Worm (Caenorhabditis elegans): ENCODE data around the gene R07E3.6.

The R07E3.6 gene

DNA sequence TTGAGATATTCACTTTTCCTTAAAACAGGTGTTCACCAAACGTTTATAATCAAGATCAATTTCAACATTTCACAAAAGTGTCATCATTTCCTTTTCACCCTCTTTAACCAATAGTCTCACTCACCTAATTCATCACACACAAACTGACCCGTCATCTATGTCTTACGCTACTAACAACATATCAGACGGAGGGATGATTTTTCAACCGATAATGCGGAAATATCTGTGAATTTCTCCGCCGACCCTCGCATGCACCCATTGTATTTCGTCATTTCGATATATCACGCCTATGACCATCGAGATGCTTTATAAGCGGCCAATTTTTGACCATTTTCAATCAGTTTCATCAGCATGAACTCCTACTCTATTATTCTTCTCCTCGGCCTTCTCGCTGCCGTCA lies 13.3 kb upstream of the R07E3.6 start, which contains the start of gene fipr-21:
TSS of gene fipr-21 (plus strand) at position 352 of the 400 bp plus-strand sequence.
- TF ChIP-seq mep-1 (tag; optimal IDR thresholded peaks at IDR 0.05) (no peak), unc-39 (tag; optimal IDR thresholded peaks at IDR 0.05) (no peak), bed-3 (GFP tag; optimal IDR thresholded peaks at IDR 0.05) (no peak), elt-1 (tag; optimal IDR thresholded peaks at IDR 0.05; ENCODE audit: borderline replicate concordance, insufficient read depth) (peak; percentile 57), unc-62 (GFP tag; optimal IDR thresholded peaks at IDR 0.05) (peak; percentile 8), snpc-4 (tag; optimal IDR thresholded peaks at IDR 0.05) (no peak), nhr-237 (tag; optimal IDR thresholded peaks at IDR 0.05) (no peak)

- TF ChIP-seq lin-13 (tag; optimal IDR thresholded peaks at IDR 0.05) (no peak), blmp-1 (tag; optimal IDR thresholded peaks at IDR 0.05) (no peak), sem-2 (GFP tag; optimal IDR thresholded peaks at IDR 0.05) (no peak), elt-1 (tag; optimal IDR thresholded peaks at IDR 0.05; ENCODE audit: borderline replicate concordance, insufficient read depth) (no peak), cnd-1 (tag; optimal IDR thresholded peaks at IDR 0.05) (no peak)
Measured at ce11 chrX:10306289-10306688, 11.2 kb upstream of the R07E3.6 start, which contains the start of gene cnc-8. TSS of gene cnc-8 (plus strand) at chrX:10306595.

- TF ChIP-seq ces-1 (GFP tag; optimal IDR thresholded peaks at IDR 0.05), result no peak
- no peak for TF ChIP-seq elt-3 (tag; optimal IDR thresholded peaks at IDR 0.05)
- no peak for TF ChIP-seq M03D4.4 (tag; optimal IDR thresholded peaks at IDR 0.05)
- TF ChIP-seq bed-3 (GFP tag; optimal IDR thresholded peaks at IDR 0.05), result no peak
- TF ChIP-seq cnd-1 (tag; optimal IDR thresholded peaks at IDR 0.05), result no peak
- TF ChIP-seq blmp-1 (tag; optimal IDR thresholded peaks at IDR 0.05), result no peak
- TF ChIP-seq sptf-1 (tag; optimal IDR thresholded peaks at IDR 0.05), result no peak
- no peak for TF ChIP-seq flh-1 (GFP tag; optimal IDR thresholded peaks at IDR 0.05)
- no peak for TF ChIP-seq ceh-43 (GFP tag; optimal IDR thresholded peaks at IDR 0.05)
Measured at ce11 chrX:10306923-10307322, 10.6 kb upstream of the R07E3.6 start.

ce11 chrX:10307495-10307894 lies 10.0 kb upstream of the R07E3.6 start, which contains the start of gene F41E7.7:
TSS of gene F41E7.7 (plus strand) at chrX:10307795.
- TF ChIP-seq M03D4.4 (tag; optimal IDR thresholded peaks at IDR 0.05) (no peak), zip-8 (tag; optimal IDR thresholded peaks at IDR 0.05) (no peak), nhr-12 (tag; optimal IDR thresholded peaks at IDR 0.05) (no peak), blmp-1 (tag; optimal IDR thresholded peaks at IDR 0.05) (no peak), elt-3 (tag; optimal IDR thresholded peaks at IDR 0.05) (no peak)

DNA sequence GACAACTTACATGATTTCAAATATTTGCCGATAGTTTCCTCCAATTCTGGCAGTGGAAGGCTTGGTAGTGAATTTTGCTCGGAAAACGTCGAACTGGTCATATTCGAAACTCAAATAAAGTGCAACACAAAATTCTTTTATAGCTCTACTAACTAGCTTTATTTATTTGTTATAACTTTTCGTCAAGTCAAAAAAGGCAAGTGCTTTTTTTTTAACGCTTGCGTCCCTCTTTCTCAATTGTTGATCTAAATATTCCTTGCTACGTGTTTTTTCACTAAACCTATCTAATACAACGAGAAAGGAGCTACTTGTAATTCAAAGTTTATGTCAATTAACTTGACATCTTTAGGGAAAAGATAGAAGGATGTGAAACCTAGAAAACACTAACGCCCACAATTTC lies 7.2 kb upstream of the R07E3.6 start, which contains the start of gene F41E7.6:
TSS of gene F41E7.6 (minus strand) at position 101 of the 400 bp plus-strand sequence.
- no peak for TF ChIP-seq hlh-1 (tag; optimal IDR thresholded peaks at IDR 0.05)
- no peak for TF ChIP-seq ceh-39 (tag; optimal IDR thresholded peaks at IDR 0.05)
- no peak for TF ChIP-seq nhr-12 (tag; optimal IDR thresholded peaks at IDR 0.05)

ce11 chrX:10315905-10316304 lies 1.6 kb upstream of the R07E3.6 start, which contains the start of gene F41E7.9:
TSS of gene F41E7.9 (minus strand) at chrX:10316005.
- TF ChIP-seq elt-1 (tag; optimal IDR thresholded peaks at IDR 0.05; ENCODE audit: borderline replicate concordance, insufficient read depth), result no peak
- no peak for TF ChIP-seq ceh-83 (GFP tag; optimal IDR thresholded peaks at IDR 0.05)
- no peak for TF ChIP-seq elt-3 (tag; optimal IDR thresholded peaks at IDR 0.05)
- TF ChIP-seq nhr-28 (tag; optimal IDR thresholded peaks at IDR 0.05), result no peak
- no peak for TF ChIP-seq mep-1 (tag; optimal IDR thresholded peaks at IDR 0.05)
- TF ChIP-seq drap-1 (GFP tag; optimal IDR thresholded peaks at IDR 0.05), result no peak
- no peak for TF ChIP-seq cnd-1 (tag; optimal IDR thresholded peaks at IDR 0.05)
- no peak for TF ChIP-seq zip-8 (tag; optimal IDR thresholded peaks at IDR 0.05)
- TF ChIP-seq sptf-1 (tag; optimal IDR thresholded peaks at IDR 0.05), result no peak
- no peak for TF ChIP-seq snpc-4 (tag; optimal IDR thresholded peaks at IDR 0.05)
- no peak for TF ChIP-seq hlh-1 (tag; optimal IDR thresholded peaks at IDR 0.05)
- no peak for TF ChIP-seq unc-120 (tag; optimal IDR thresholded peaks at IDR 0.05; ENCODE audit: poor library complexity, severe bottlenecking)
- TF ChIP-seq ztf-11 (tag; optimal IDR thresholded peaks at IDR 0.05), result no peak
- no peak for TF ChIP-seq unc-39 (tag; optimal IDR thresholded peaks at IDR 0.05)

- TF ChIP-seq snpc-4 (tag; optimal IDR thresholded peaks at IDR 0.05) (no peak), mep-1 (tag; optimal IDR thresholded peaks at IDR 0.05) (no peak), ham-2 (GFP tag; optimal IDR thresholded peaks at IDR 0.05) (peak; percentile 39), elt-1 (tag; optimal IDR thresholded peaks at IDR 0.05; ENCODE audit: borderline replicate concordance, insufficient read depth) (peak; percentile 27), unc-39 (tag; optimal IDR thresholded peaks at IDR 0.05) (no peak)
Measured at ce11 chrX:10318437-10318836, 915 bp downstream of the R07E3.6 start.

All from whole organism, mixed stage, embryonic.